Worm (Caenorhabditis elegans): Measurements from ENCODE around the gene Y44A6C.1.

- no peak for TF ChIP-seq fos-1 (tag; optimal IDR thresholded peaks at IDR 0.05)
- TF ChIP-seq egl-27 (tag; optimal IDR thresholded peaks at IDR 0.05), result no peak
- no peak for TF ChIP-seq ceh-82 (tag; optimal IDR thresholded peaks at IDR 0.05)
- TF ChIP-seq nhr-12 (tag; optimal IDR thresholded peaks at IDR 0.05), result no peak
- TF ChIP-seq zag-1 (tag; optimal IDR thresholded peaks at IDR 0.05), result no peak
- no peak for TF ChIP-seq pha-4 (tag; optimal IDR thresholded peaks at IDR 0.05)
- no peak for TF ChIP-seq jun-1 (tag; optimal IDR thresholded peaks at IDR 0.05)
Measured at ce11 chrV:20763192-20763591, 49.5 kb downstream of the Y44A6C.1 start.
